Worm (Caenorhabditis elegans): ENCODE results near the gene F15A4.10.
"Not testable (repeated sequence)": the region's sequence is repeated elsewhere in the genome, so short reads cannot be mapped to it uniquely, and the experiment has no call there.

The F15A4.10 gene

ce11 chrII:12448241-12448640 is 36.7 kb downstream of the F15A4.10 start, which contains the start of gene srh-27:
TSS of gene srh-27 (plus strand) at chrII:12448541.
- TF ChIP-seq dsc-1 (tag; optimal IDR thresholded peaks at IDR 0.05): no peak
- TF ChIP-seq lin-14 (GFP tag; optimal IDR thresholded peaks at IDR 0.05): no peak
- TF ChIP-seq unc-86 (tag; optimal IDR thresholded peaks at IDR 0.05): no peak
- no peak for TF ChIP-seq blmp-1 (tag; optimal IDR thresholded peaks at IDR 0.05)
- TF ChIP-seq hlh-4 (tag; optimal IDR thresholded peaks at IDR 0.05): no peak
- no peak for TF ChIP-seq aha-1 (tag; optimal IDR thresholded peaks at IDR 0.05)
- TF ChIP-seq tbx-2 (tag; optimal IDR thresholded peaks at IDR 0.05): no peak
- TF ChIP-seq efl-1 (optimal IDR thresholded peaks at IDR 0.05): no peak
- no peak for TF ChIP-seq efl-1 (GFP tag; optimal IDR thresholded peaks at IDR 0.05 in 1 of 2)
- no peak for TF ChIP-seq ceh-82 (tag; optimal IDR thresholded peaks at IDR 0.05)
- TF ChIP-seq lsy-2 (tag; optimal IDR thresholded peaks at IDR 0.05): no peak

- TF ChIP-seq nhr-19 (GFP tag; conservative IDR thresholded peaks at IDR 0.05): no peak
- TF ChIP-seq sptf-1 (tag; optimal IDR thresholded peaks at IDR 0.05): no peak
- no peak for TF ChIP-seq ces-1 (GFP tag; optimal IDR thresholded peaks at IDR 0.05)
- no peak for TF ChIP-seq unc-30 (tag; optimal IDR thresholded peaks at IDR 0.05)
- no peak for TF ChIP-seq skn-1 (tag; optimal IDR thresholded peaks at IDR 0.05)
- no peak for TF ChIP-seq F16B12.6 (tag; optimal IDR thresholded peaks at IDR 0.05)
These were observed 40.1 kb downstream of the F15A4.10 start, which contains the start of the genes W05H5.1 and pitr-6 for ce11 chrII:12444679-12445376. TSS of gene W05H5.1 (minus strand) at chrII:12444779. TSS of gene pitr-6 (plus strand) at chrII:12445326.

- not testable (repeated sequence) for TF ChIP-seq fos-1, unc-86, sox-4 (tag; optimal IDR thresholded peaks at IDR 0.05)
These were observed 43.8 kb downstream of the F15A4.10 start, which contains the start of gene Y57A10C.10 for ce11 chrII:12441164-12441563. TSS of gene Y57A10C.10 (minus strand) at chrII:12441264.

ce11 chrII:12438441-12438840 is 46.5 kb downstream of the F15A4.10 start, which contains the start of gene Y57A10C.9:
TSS of gene Y57A10C.9 (minus strand) at chrII:12438541.
- TF ChIP-seq nhr-85 (tag) (no peak), nhr-71 (tag; optimal IDR thresholded peaks at IDR 0.05) (peak; percentile 1)

ce11 chrII:12436717-12437116 is 48.2 kb downstream of the F15A4.10 start:
- TF ChIP-seq mdl-1 (tag; optimal IDR thresholded peaks at IDR 0.05) (no peak), nhr-20 (tag; optimal IDR thresholded peaks at IDR 0.05) (no peak), aha-1 (tag; optimal IDR thresholded peaks at IDR 0.05) (no peak), ceh-8 (GFP tag; optimal IDR thresholded peaks at IDR 0.05) (no peak), snu-23 (GFP tag; optimal IDR thresholded peaks at IDR 0.05) (no peak), nhr-76 (tag; optimal IDR thresholded peaks at IDR 0.05) (no peak), nhr-237 (tag; optimal IDR thresholded peaks at IDR 0.05) (no peak), alr-1 (tag; optimal IDR thresholded peaks at IDR 0.05; ENCODE audit: borderline replicate concordance) (no peak), pag-3 (tag; optimal IDR thresholded peaks at IDR 0.05; ENCODE audit: borderline replicate concordance, insufficient read depth) (no peak), unc-86 (tag; optimal IDR thresholded peaks at IDR 0.05) (no peak), lir-3 (tag; optimal IDR thresholded peaks at IDR 0.05; ENCODE audit: poor library complexity) (no peak), lin-14 (GFP tag; optimal IDR thresholded peaks at IDR 0.05) (no peak), unc-130 (tag; optimal IDR thresholded peaks at IDR 0.05) (no peak), rnt-1 (tag; optimal IDR thresholded peaks at IDR 0.05) (no peak), mep-1 (tag; optimal IDR thresholded peaks at IDR 0.05) (no peak), hlh-4 (tag; optimal IDR thresholded peaks at IDR 0.05) (no peak), grh-1 (GFP tag; IDR thresholded peaks at IDR 0.05) (no peak), zag-1 (tag; optimal IDR thresholded peaks at IDR 0.05) (no peak), unc-30 (tag; optimal IDR thresholded peaks at IDR 0.05) (no peak), Y116A8C.19 (tag; optimal IDR thresholded peaks at IDR 0.05; ENCODE audit: borderline replicate concordance) (no peak)
